Fruit fly (Drosophila melanogaster) whole organism, prepupa: Measurements from ENCODE around the gene GramD1B.

ENCODE experiments used
- Blimp-1 ChIP-seq: fragments of 200-800 bp; sonication (Bioruptor generic); optimal IDR thresholded peaks from 3 replicates; lab custom pipeline; 2017; ENCODE audit warnings: missing biosample characterization, missing genetic modification characterization, mild to moderate bottlenecking, moderate library complexity, missing genetic modification reagents
- CG10631 ChIP-seq: fragments of 200-800 bp; sonication (Bioruptor generic); optimal IDR thresholded peaks from 2 replicates; lab custom pipeline; 2016; ENCODE audit warnings: missing biosample characterization, missing genetic modification characterization
- CG11902 ChIP-seq: fragments of 200-800 bp; sonication (Bioruptor generic); optimal IDR thresholded peaks from 3 replicates; lab custom pipeline; 2016; ENCODE audit warnings: missing biosample characterization, missing genetic modification characterization
- CG1621 ChIP-seq: fragments of 200-800 bp; sonication (Bioruptor generic); optimal IDR thresholded peaks from 3 replicates; lab custom pipeline; 2018; ENCODE audit warnings: missing biosample characterization, mild to moderate bottlenecking, missing genetic modification characterization
- CG3919 ChIP-seq: fragments of 200-800 bp; sonication (Bioruptor generic); optimal IDR thresholded peaks from 3 replicates; lab custom pipeline; 2016; ENCODE audit warnings: missing biosample characterization, missing genetic modification characterization
- CG7368 ChIP-seq: fragments of 200-800 bp; sonication (Bioruptor generic); optimal IDR thresholded peaks from 3 replicates; lab custom pipeline; 2016; ENCODE audit warnings: missing biosample characterization, missing genetic modification characterization
- Eip78C ChIP-seq: fragments of 200-800 bp; sonication (Bioruptor generic); peaks from one replicate; lab custom pipeline; 2016; ENCODE audit warnings: missing biosample characterization, missing genetic modification characterization
- Eip93F ChIP-seq: fragments of 200-800 bp; sonication (Bioruptor generic); optimal IDR thresholded peaks from 2 replicates; lab custom pipeline; 2016; ENCODE audit warnings: missing biosample characterization, mild to moderate bottlenecking, missing genetic modification characterization
- Hr39 ChIP-seq: fragments of 200-800 bp; sonication (Bioruptor generic); optimal IDR thresholded peaks from 2 replicates; lab custom pipeline; 2016; ENCODE audit warnings: missing biosample characterization, missing genetic modification characterization
- Lpt ChIP-seq: fragments of 200-800 bp; sonication (Bioruptor generic); optimal IDR thresholded peaks from 3 replicates; lab custom pipeline; 2016; ENCODE audit warnings: missing biosample characterization, missing genetic modification characterization
- Sox14 ChIP-seq: fragments of 200-800 bp; sonication (Bioruptor generic); optimal IDR thresholded peaks from 3 replicates; lab custom pipeline; 2016; ENCODE audit warnings: missing biosample characterization, missing genetic modification characterization
- acj6 ChIP-seq: fragments of 200-800 bp; sonication (Bioruptor generic); optimal IDR thresholded peaks from 3 replicates; lab custom pipeline; 2016; ENCODE audit warnings: missing biosample characterization, missing genetic modification characterization
- pdm3 ChIP-seq: fragments of 200-800 bp; sonication (Bioruptor generic); optimal IDR thresholded peaks from 3 replicates; lab custom pipeline; 2016; ENCODE audit warnings: missing biosample characterization, missing genetic modification characterization

- no peak for TF ChIP-seq Eip93F (GFP tag; lab: Kevin White, UChicago)
- no peak for TF ChIP-seq acj6 (GFP tag; lab: Kevin White, UChicago)
- TF ChIP-seq CG1621 (tag; lab: Kevin White, UChicago), result no peak
- no peak for TF ChIP-seq CG11902
- TF ChIP-seq CG10631, result no peak
- TF ChIP-seq CG7368 (GFP tag; lab: Kevin White, UChicago), result no peak
- TF ChIP-seq Sox14 (GFP tag; lab: Kevin White, UChicago), result no peak
- TF ChIP-seq Hr39 (GFP tag; lab: Kevin White, UChicago), result no peak
- TF ChIP-seq Lpt (GFP tag; lab: Kevin White, UChicago), result no peak
- no peak for TF ChIP-seq Blimp-1 (GFP tag; lab: Kevin White, UChicago)
- TF ChIP-seq pdm3, result no peak
- TF ChIP-seq Eip78C (GFP tag; lab: Kevin White, UChicago), result no peak
- no peak for TF ChIP-seq CG3919 (GFP tag; lab: Kevin White, UChicago)
Measured at dm6 chr2L:3407722-3408121, 34.5 kb upstream of the GramD1B start.
